Worm (Caenorhabditis elegans) whole organism, midembryonic: ENCODE measurements around the gene hum-2.

Experiments
- T22C8.4 ChIP-seq: fragments of 200-800 bp; sonication (Bioruptor generic); IDR thresholded peaks from 2 replicates; pipeline ENCODE4 v1.3.6; 2022; ENCODE audit warnings: missing genetic modification characterization, missing compliant biosample characterization
- cog-1 ChIP-seq: sonication (generic microtip); optimal IDR thresholded peaks from 2 replicates; lab custom pipeline; 2016; ENCODE audit warnings: missing genetic modification characterization, missing compliant biosample characterization
- flt-1 ChIP-seq: fragments of 200-800 bp; sonication (Bioruptor generic); IDR thresholded peaks from 2 replicates; pipeline ENCODE4 v1.3.6; 2022; ENCODE audit warnings: missing genetic modification characterization, missing compliant biosample characterization
- med-1 ChIP-seq: sonication (generic microtip); optimal IDR thresholded peaks from 2 replicates; lab custom pipeline; 2017; ENCODE audit warnings: missing genetic modification characterization, mild to moderate bottlenecking, missing compliant biosample characterization, antibody characterized with exemption, missing genetic modification reagents; ENCODE audit not compliant: insufficient read depth
- tab-1 ChIP-seq: fragments of 200-800 bp; sonication (Bioruptor generic); IDR thresholded peaks from 2 replicates; pipeline ENCODE4 v1.3.6; 2022; ENCODE audit warnings: missing genetic modification characterization, missing compliant biosample characterization

ce11 chrV:9376417-9376816, 9.6 kb upstream of the hum-2 start, which contains the start of gene E02C12.19:
- no peak for TF ChIP-seq tab-1 (GFP tag; lab: Robert Waterston, UW)
- TF ChIP-seq T22C8.4 (GFP tag; lab: Robert Waterston, UW) = no peak
- no peak for TF ChIP-seq flt-1 (GFP tag; lab: Robert Waterston, UW)
- TF ChIP-seq med-1 (GFP tag; lab: Kevin White, UChicago) = no peak
- no peak for TF ChIP-seq cog-1 (tag; lab: Kevin White, UChicago)
